Fruit fly (Drosophila melanogaster) whole organism, wandering third instar larva: ENCODE results near the gene beta'COP.
A peak's percentile ranks its signal among the peaks of the same experiment; 100 is the strongest.

Source experiments
- CG9705 ChIP-seq: fragments of 200-800 bp; sonication (Bioruptor generic); optimal IDR thresholded peaks from 2 replicates; lab custom pipeline; 2018; ENCODE audit warnings: missing biosample characterization, mild to moderate bottlenecking, missing genetic modification characterization
- CrebA ChIP-seq: fragments of 200-800 bp; sonication (Bioruptor generic); optimal IDR thresholded peaks from 2 replicates; lab custom pipeline; 2016; ENCODE audit warnings: missing biosample characterization, mild to moderate bottlenecking, missing genetic modification characterization, borderline replicate concordance
- Dif ChIP-seq: fragments of 200-275, 200-300 bp; sonication (Bioruptor generic); optimal IDR thresholded peaks from 2 replicates; lab custom pipeline; 2018; ENCODE audit warnings: missing biosample characterization, missing genetic modification characterization; ENCODE audit not compliant: partially characterized antibody
- HLH106 ChIP-seq: fragments of 200-800 bp; optimal IDR thresholded peaks from 3 replicates; lab custom pipeline; 2019; ENCODE audit warnings: missing biosample characterization, mild to moderate bottlenecking, missing genetic modification characterization, moderate library complexity
- Hnf4 ChIP-seq: fragments of 200-800 bp; sonication (Bioruptor generic); optimal IDR thresholded peaks from 2 replicates; lab custom pipeline; 2016; ENCODE audit warnings: missing biosample characterization, mild to moderate bottlenecking, missing genetic modification characterization
- Hr78 ChIP-seq: fragments of >200 bp; optimal IDR thresholded peaks from 2 replicates; lab custom pipeline; 2017; ENCODE audit warnings: missing biosample characterization, missing genetic modification characterization
- Hr83 ChIP-seq: fragments of 200-300 bp; sonication (Bioruptor generic); optimal IDR thresholded peaks from 2 replicates; lab custom pipeline; 2016; ENCODE audit warnings: missing biosample characterization, mild to moderate bottlenecking, missing genetic modification characterization, moderate library complexity; ENCODE audit not compliant: poor library complexity, severe bottlenecking
- Jra ChIP-seq: sonication (Bioruptor generic); optimal IDR thresholded peaks from 2 replicates; lab custom pipeline; 2016; ENCODE audit warnings: missing biosample characterization, missing genetic modification characterization
- Mio ChIP-seq: sonication (Bioruptor generic); optimal IDR thresholded peaks from 2 replicates; lab custom pipeline; 2016; ENCODE audit warnings: missing biosample characterization, missing genetic modification characterization
- Myc ChIP-seq: fragments of >200 bp; optimal IDR thresholded peaks from 2 replicates; lab custom pipeline; 2017
- N ChIP-seq: fragments of >200 bp; optimal IDR thresholded peaks from 2 replicates; lab custom pipeline; 2018; ENCODE audit warnings: missing biosample characterization, missing external identifiers, missing genetic modification characterization
- Rel ChIP-seq, 2 experiments: fragments of 200-800 bp; sonication (Bioruptor generic) in 1 of 2; optimal IDR thresholded peaks; 2 replicates in 1 of 2; 3 replicates in 1 of 2; lab custom pipeline; 2016 to 2019; ENCODE audit warnings: mild to moderate bottlenecking in 2 of 2, missing biosample characterization in 2 of 2, missing genetic modification characterization in 2 of 2, moderate library complexity in 1 of 2
- Sp1 ChIP-seq: fragments of 200-800 bp; sonication (Bioruptor generic); optimal IDR thresholded peaks from 3 replicates; lab custom pipeline; 2019; ENCODE audit warnings: missing biosample characterization, mild to moderate bottlenecking, missing genetic modification characterization, moderate library complexity
- Vsx2 ChIP-seq: fragments of 200-300, 225-300 bp; sonication (Bioruptor generic); optimal IDR thresholded peaks from 2 replicates; lab custom pipeline; 2018; ENCODE audit warnings: missing biosample characterization, missing genetic modification characterization; ENCODE audit not compliant: partially characterized antibody
- br ChIP-seq: fragments of 200-800 bp; sonication (Bioruptor generic); optimal IDR thresholded peaks from 2 replicates; lab custom pipeline; 2016; ENCODE audit warnings: missing biosample characterization, missing genetic modification characterization
- brk ChIP-seq: fragments of 200-800 bp; sonication (Bioruptor generic); optimal IDR thresholded peaks from 2 replicates; lab custom pipeline; 2016; ENCODE audit warnings: missing biosample characterization, mild to moderate bottlenecking, missing genetic modification characterization
- dl ChIP-seq, 2 experiments: fragments of 175-275, 200-275 bp in 1 of 2; fragments of 200-275 bp in 1 of 2; sonication (Bioruptor generic); optimal IDR thresholded peaks; lab custom pipeline; 2018; ENCODE audit warnings: mild to moderate bottlenecking in 2 of 2, missing biosample characterization in 2 of 2, missing genetic modification characterization in 2 of 2, moderate library complexity in 2 of 2; ENCODE audit not compliant: partially characterized antibody in 2 of 2, insufficient read depth in 1 of 2
- dmrt93B ChIP-seq: fragments of 200-800 bp; sonication (Bioruptor generic); optimal IDR thresholded peaks from 2 replicates; lab custom pipeline; 2018; ENCODE audit warnings: missing biosample characterization, mild to moderate bottlenecking, missing genetic modification characterization
- ey ChIP-seq: fragments of 200-800 bp; sonication (Bioruptor generic); optimal IDR thresholded peaks from 2 replicates; lab custom pipeline; 2016; ENCODE audit warnings: missing biosample characterization, missing genetic modification characterization
- foxo ChIP-seq, 2 experiments: fragments of 200-800 bp; sonication (Bioruptor generic); optimal IDR thresholded peaks; 2 replicates in 1 of 2; 3 replicates in 1 of 2; lab custom pipeline; 2016 to 2017; ENCODE audit warnings: missing biosample characterization in 2 of 2, missing genetic modification characterization in 2 of 2
- h ChIP-seq: fragments of 200-800 bp; sonication (Bioruptor generic); optimal IDR thresholded peaks from 3 replicates; lab custom pipeline; 2016; ENCODE audit warnings: missing biosample characterization, mild to moderate bottlenecking, missing genetic modification characterization
- jim ChIP-seq: fragments of 175-275, 200-325 bp; sonication (Bioruptor generic); optimal IDR thresholded peaks from 2 replicates; lab custom pipeline; 2016; ENCODE audit warnings: missing biosample characterization, mild to moderate bottlenecking, missing genetic modification characterization
- pan ChIP-seq: fragments of >200 bp; optimal IDR thresholded peaks from 2 replicates; lab custom pipeline; 2017
- rgr ChIP-seq: fragments of 200-800 bp; sonication (Bioruptor generic); optimal IDR thresholded peaks from 3 replicates; lab custom pipeline; 2016; ENCODE audit warnings: missing biosample characterization, mild to moderate bottlenecking, missing genetic modification characterization
- tai ChIP-seq: sonication (Bioruptor generic); optimal IDR thresholded peaks from 2 replicates; lab custom pipeline; 2016; ENCODE audit warnings: missing biosample characterization, missing genetic modification characterization
- usp ChIP-seq: fragments of >200 bp; optimal IDR thresholded peaks from 2 replicates; lab custom pipeline; 2017; ENCODE audit warnings: missing biosample characterization, missing genetic modification characterization
- woc ChIP-seq: sonication (Bioruptor generic); optimal IDR thresholded peaks from 2 replicates; lab custom pipeline; 2016; ENCODE audit warnings: missing biosample characterization, mild to moderate bottlenecking, missing genetic modification characterization

Gene beta'COP

dm6 chr2L:13347473-13347872, 31.2 kb upstream of the beta'COP start, which contains the start of gene CG16826:
TSS of gene CG16826 (plus strand) at chr2L:13347773.
- TF ChIP-seq usp (GFP tag; lab: Kevin White, UChicago) (no peak), Jra (no peak), Rel (GFP tag; optimal IDR thresholded peaks at IDR 0.05; lab: Kevin White, UChicago) (no peak), Rel (tag; optimal IDR thresholded peaks at IDR 0.05; lab: Kevin White, UChicago) (no peak), HLH106 (tag; lab: Kevin White, UChicago) (no peak), ey (GFP tag; lab: Kevin White, UChicago) (no peak), Vsx2 (no peak), pan (lab: Kevin White, UChicago) (no peak), Hr83 (GFP tag; lab: Kevin White, UChicago) (no peak), Myc (no peak), dmrt93B (GFP tag; lab: Kevin White, UChicago) (no peak), br (GFP tag; lab: Kevin White, UChicago) (no peak), Hnf4 (no peak), Hr78 (GFP tag; lab: Kevin White, UChicago) (no peak), brk (GFP tag; lab: Kevin White, UChicago) (no peak), rgr (no peak)
- TF ChIP-seq, all 38 proteins: peak for 0

dm6 chr2L:13349237-13349902, 29.3 kb upstream of the beta'COP start:
- TF ChIP-seq Myc (peak; percentile 37), CG9705 (GFP tag; lab: Kevin White, UChicago) (no peak)

- TF ChIP-seq woc (GFP tag; lab: Kevin White, UChicago) = no peak
- no peak for TF ChIP-seq CG9705 (GFP tag; lab: Kevin White, UChicago)
- no peak for TF ChIP-seq pan (lab: Kevin White, UChicago)
- TF ChIP-seq Mio (GFP tag; lab: Kevin White, UChicago) = no peak
- no peak for TF ChIP-seq Dif (GFP tag; lab: Kevin White, UChicago)
- TF ChIP-seq Hr78 (GFP tag; lab: Kevin White, UChicago) = no peak
- TF ChIP-seq jim (GFP tag; lab: Kevin White, UChicago) = no peak
- no peak for TF ChIP-seq dmrt93B (GFP tag; lab: Kevin White, UChicago)
- no peak for TF ChIP-seq Rel (GFP tag; optimal IDR thresholded peaks at IDR 0.05; lab: Kevin White, UChicago)
- no peak for TF ChIP-seq Rel (tag; optimal IDR thresholded peaks at IDR 0.05; lab: Kevin White, UChicago)
- no peak for TF ChIP-seq HLH106 (tag; lab: Kevin White, UChicago)
- no peak for TF ChIP-seq Myc
- TF ChIP-seq CrebA (GFP tag; lab: Kevin White, UChicago) = no peak
- TF ChIP-seq Sp1 (GFP tag; lab: Kevin White, UChicago) = no peak
- no peak for TF ChIP-seq N
- no peak for TF ChIP-seq dl (GFP tag; optimal IDR thresholded peaks at IDR 0.05; lab: Kevin White, UChicago; ENCODE audit: insufficient read depth in 1 of 2, partially characterized antibody in 2 of 2)
Observed at dm6 chr2L:13354580-13355347, 23.9 kb upstream of the beta'COP start, which contains the start of gene CG9395. TSS of gene CG9395 (minus strand) at chr2L:13355073.

- TF ChIP-seq h (GFP tag; lab: Kevin White, UChicago) = no peak
- no peak for TF ChIP-seq Vsx2
Observed at dm6 chr2L:13361465-13361864, 17.2 kb upstream of the beta'COP start, which contains the start of gene CG9377. TSS of gene CG9377 (minus strand) at chr2L:13361565.

dm6 chr2L:13362953-13363352, 15.7 kb upstream of the beta'COP start:
- TF ChIP-seq dmrt93B (GFP tag; lab: Kevin White, UChicago) = no peak
- TF ChIP-seq pan (lab: Kevin White, UChicago) = no peak
- TF ChIP-seq brk (GFP tag; lab: Kevin White, UChicago) = no peak
- no peak for TF ChIP-seq h (GFP tag; lab: Kevin White, UChicago)
- no peak for TF ChIP-seq Rel (GFP tag; optimal IDR thresholded peaks at IDR 0.05; lab: Kevin White, UChicago)
- TF ChIP-seq Rel (tag; optimal IDR thresholded peaks at IDR 0.05; lab: Kevin White, UChicago) = no peak
- no peak for TF ChIP-seq foxo (GFP tag; optimal IDR thresholded peaks at IDR 0.05; lab: Kevin White, UChicago)
- no peak for TF ChIP-seq N
- no peak for TF ChIP-seq ey (GFP tag; lab: Kevin White, UChicago)
- TF ChIP-seq Myc = no peak
- TF ChIP-seq tai (GFP tag; lab: Kevin White, UChicago) = no peak
- TF ChIP-seq CG9705 (GFP tag; lab: Kevin White, UChicago) = no peak
- no peak for TF ChIP-seq Hr78 (GFP tag; lab: Kevin White, UChicago)
- no peak for TF ChIP-seq Mio (GFP tag; lab: Kevin White, UChicago)
